Worm (Caenorhabditis elegans): ENCODE results near the gene emc-3.

emc-3 gene

ce11 chrIV:13395255-13395654, 13.5 kb upstream of the emc-3 start (continued):
- TF ChIP-seq jun-1 (tag; optimal IDR thresholded peaks at IDR 0.05), result peak; percentile 87
- no peak for TF ChIP-seq daf-12 (tag; optimal IDR thresholded peaks at IDR 0.05)
- TF ChIP-seq ceh-82 (tag; optimal IDR thresholded peaks at IDR 0.05), result no peak
- TF ChIP-seq nhr-12 (tag; optimal IDR thresholded peaks at IDR 0.05), result no peak
- TF ChIP-seq lin-39 (tag; optimal IDR thresholded peaks at IDR 0.05), result peak; percentile 95
- peak; percentile 82 for TF ChIP-seq nhr-23 (tag; optimal IDR thresholded peaks at IDR 0.05)
- TF ChIP-seq nhr-76 (tag; optimal IDR thresholded peaks at IDR 0.05), result no peak

- TF ChIP-seq zag-1 (tag; optimal IDR thresholded peaks at IDR 0.05), result no peak
- peak; percentile 64 for TF ChIP-seq nhr-43 (tag; optimal IDR thresholded peaks at IDR 0.05; ENCODE audit: poor library complexity, severe bottlenecking)
- TF ChIP-seq ama-1 (optimal IDR thresholded peaks at IDR 0.05), result peak; percentile 1
- TF ChIP-seq nhr-25 (tag; optimal IDR thresholded peaks at IDR 0.05), result peak; percentile 44
- TF ChIP-seq ZK546.5 (tag; optimal IDR thresholded peaks at IDR 0.05), result no peak
- TF ChIP-seq pqm-1 (tag; optimal IDR thresholded peaks at IDR 0.05), result peak; percentile 29
- no peak for TF ChIP-seq elt-3 (tag; optimal IDR thresholded peaks at IDR 0.05)
- no peak for TF ChIP-seq fkh-2 (tag; optimal IDR thresholded peaks at IDR 0.05)
- TF ChIP-seq nhr-23 (tag; optimal IDR thresholded peaks at IDR 0.05), result peak; percentile 7
- TF ChIP-seq eor-1 (tag; optimal IDR thresholded peaks at IDR 0.05), result no peak
- TF ChIP-seq hmg-11 (tag; optimal IDR thresholded peaks at IDR 0.05), result no peak
Observed at ce11 chrIV:13394686-13395085, 13.0 kb upstream of the emc-3 start.

ce11 chrIV:13393246-13393716, 11.6 kb upstream of the emc-3 start:
- TF ChIP-seq elt-2 (tag; optimal IDR thresholded peaks at IDR 0.05) (peak; percentile 90), nhr-67 (tag; optimal IDR thresholded peaks at IDR 0.05) (no peak), fkh-10 (GFP tag; optimal IDR thresholded peaks at IDR 0.05) (no peak), lsy-12 (tag; optimal IDR thresholded peaks at IDR 0.05) (peak; percentile 47), lin-39 (tag; optimal IDR thresholded peaks at IDR 0.05) (no peak), tbx-2 (tag; optimal IDR thresholded peaks at IDR 0.05) (no peak), skn-1 (tag; optimal IDR thresholded peaks at IDR 0.05) (peak; percentile 61), nhr-28 (tag; optimal IDR thresholded peaks at IDR 0.05) (peak; percentile 17), ceh-9 (tag; optimal IDR thresholded peaks at IDR 0.05) (no peak), aly-2 (tag; optimal IDR thresholded peaks at IDR 0.05) (no peak), jun-1 (tag; optimal IDR thresholded peaks at IDR 0.05) (peak; percentile 26), nhr-43 (tag; optimal IDR thresholded peaks at IDR 0.05; ENCODE audit: poor library complexity, severe bottlenecking) (peak; percentile 7), nhr-25 (tag; optimal IDR thresholded peaks at IDR 0.05) (peak; percentile 54), elt-3 (tag; optimal IDR thresholded peaks at IDR 0.05) (peak in 1 of 3 experiments; percentile 7), ama-1 (optimal IDR thresholded peaks at IDR 0.05) (no peak), ztf-4 (tag; optimal IDR thresholded peaks at IDR 0.05) (peak; percentile 7), nhr-12 (tag; optimal IDR thresholded peaks at IDR 0.05) (no peak), nhr-77 (tag; optimal IDR thresholded peaks at IDR 0.05) (peak; percentile 7), nfya-1 (tag; optimal IDR thresholded peaks at IDR 0.05; ENCODE audit: insufficient read depth) (peak; percentile 9), unc-62 (GFP tag; optimal IDR thresholded peaks at IDR 0.05) (no peak), pqm-1 (tag; optimal IDR thresholded peaks at IDR 0.05) (peak; percentile 92), nhr-23 (tag; optimal IDR thresholded peaks at IDR 0.05) (peak; percentile 87)

ce11 chrIV:13392230-13392629, 10.5 kb upstream of the emc-3 start:
- TF ChIP-seq ama-1 (optimal IDR thresholded peaks at IDR 0.05) (peak; percentile 72), mdl-1 (tag; optimal IDR thresholded peaks at IDR 0.05) (no peak), elt-2 (tag; optimal IDR thresholded peaks at IDR 0.05) (no peak), nhr-43 (tag; optimal IDR thresholded peaks at IDR 0.05; ENCODE audit: poor library complexity, severe bottlenecking) (peak; percentile 10)

- TF ChIP-seq nhr-237 (tag; optimal IDR thresholded peaks at IDR 0.05) (no peak), lin-39 (tag; optimal IDR thresholded peaks at IDR 0.05) (no peak), nfya-1 (tag; optimal IDR thresholded peaks at IDR 0.05; ENCODE audit: insufficient read depth) (no peak), aly-2 (tag; optimal IDR thresholded peaks at IDR 0.05) (no peak), nhr-25 (tag; optimal IDR thresholded peaks at IDR 0.05) (no peak), pha-4 (tag; optimal IDR thresholded peaks at IDR 0.05) (no peak), ztf-11 (tag; optimal IDR thresholded peaks at IDR 0.05) (no peak), snpc-4 (tag; optimal IDR thresholded peaks at IDR 0.05) (no peak), nhr-67 (tag; optimal IDR thresholded peaks at IDR 0.05) (no peak), ZK546.5 (tag; optimal IDR thresholded peaks at IDR 0.05) (no peak), nhr-43 (tag; optimal IDR thresholded peaks at IDR 0.05; ENCODE audit: poor library complexity, severe bottlenecking) (no peak), egl-5 (tag; optimal IDR thresholded peaks at IDR 0.05) (no peak), mdl-1 (tag; optimal IDR thresholded peaks at IDR 0.05) (no peak), sea-2 (GFP tag; optimal IDR thresholded peaks at IDR 0.05) (no peak), lsy-12 (tag; optimal IDR thresholded peaks at IDR 0.05) (no peak)
Observed at ce11 chrIV:13390770-13391169, 9.0 kb upstream of the emc-3 start.
